Worm (Caenorhabditis elegans) whole organism, L1 larva: ENCODE measurements around the gene F02D8.9.

Experiments
- C16A3.4 ChIP-seq: fragments of 150-350 bp; optimal IDR thresholded peaks from 2 replicates; lab custom pipeline; 2014; ENCODE audit warnings: missing biosample characterization, missing genetic modification characterization
- C34B4.2 ChIP-seq: sonication (generic microtip); optimal IDR thresholded peaks from 2 replicates; lab custom pipeline; 2017; ENCODE audit warnings: mild to moderate bottlenecking, missing genetic modification characterization, missing compliant biosample characterization
- Y116A8C.19 ChIP-seq: sonication (generic microtip); optimal IDR thresholded peaks from 2 replicates; lab custom pipeline; 2016; ENCODE audit warnings: missing compliant biosample characterization, missing genetic modification characterization, borderline replicate concordance
- aha-1 ChIP-seq: fragments of 150-350 bp; optimal IDR thresholded peaks from 2 replicates; lab custom pipeline; 2014; ENCODE audit warnings: missing biosample characterization, missing genetic modification characterization
- alr-1 ChIP-seq: fragments of 200-800 bp; sonication (Bioruptor generic); optimal IDR thresholded peaks from 2 replicates; lab custom pipeline; 2018; ENCODE audit warnings: borderline replicate concordance, mild to moderate bottlenecking, missing genetic modification characterization, missing compliant biosample characterization
- aly-2 ChIP-seq: fragments of 150-350 bp; optimal IDR thresholded peaks from 2 replicates; lab custom pipeline; 2014; ENCODE audit warnings: missing biosample characterization, missing genetic modification characterization
- ama-1 ChIP-seq: fragments of 150-350 bp; optimal IDR thresholded peaks from 2 replicates; lab custom pipeline; 2014
- ceh-63 ChIP-seq: fragments of 200-800 bp; sonication (Bioruptor generic); optimal IDR thresholded peaks from 2 replicates; lab custom pipeline; 2018; ENCODE audit warnings: mild to moderate bottlenecking, missing genetic modification characterization, missing compliant biosample characterization
- ceh-8 ChIP-seq: fragments of 200-800 bp; sonication (Bioruptor generic); optimal IDR thresholded peaks from 2 replicates; lab custom pipeline; 2018; ENCODE audit warnings: mild to moderate bottlenecking, missing genetic modification characterization, moderate library complexity, missing compliant biosample characterization
- ceh-82 ChIP-seq, 3 experiments: fragments of 150-350 bp in 1 of 3; sonication (generic microtip) in 2 of 3; optimal IDR thresholded peaks; 2 replicates each; lab custom pipeline; 2014 to 2017; ENCODE audit warnings: missing biosample characterization in 3 of 3, missing genetic modification characterization in 3 of 3
- ceh-88 ChIP-seq: fragments of 200-800 bp; sonication (Bioruptor generic); IDR thresholded peaks from 2 replicates; pipeline ENCODE4 v1.3.6; 2022; ENCODE audit warnings: missing genetic modification characterization, missing compliant biosample characterization
- ceh-90 ChIP-seq: sonication (generic microtip); optimal IDR thresholded peaks from 2 replicates; lab custom pipeline; 2016; ENCODE audit warnings: missing genetic modification characterization, missing compliant biosample characterization
- ces-1 ChIP-seq: fragments of 150-350 bp; optimal IDR thresholded peaks from 2 replicates; lab custom pipeline; 2014; ENCODE audit warnings: missing biosample characterization, missing genetic modification reagents, missing genetic modification characterization
- efl-1 ChIP-seq, 4 experiments: fragments of 150-350 bp; optimal IDR thresholded peaks in 3 of 4; peaks in 1 of 4; 1 replicate in 1 of 4; 2 replicates in 3 of 4; lab custom pipeline; 2014; ENCODE audit warnings: missing biosample characterization in 2 of 4, missing genetic modification characterization in 2 of 4, missing genetic modification reagents in 2 of 4
- efl-3 ChIP-seq: fragments of 200-800 bp; sonication (Bioruptor generic); optimal IDR thresholded peaks from 2 replicates; lab custom pipeline; 2018; ENCODE audit warnings: mild to moderate bottlenecking, missing genetic modification characterization, missing compliant biosample characterization
- egl-13 ChIP-seq: sonication (generic microtip); optimal IDR thresholded peaks from 2 replicates; lab custom pipeline; 2016; ENCODE audit warnings: missing genotype, missing genetic modification reagents, missing genetic modification characterization, missing compliant biosample characterization
- egl-27 ChIP-seq, 2 experiments: fragments of 150-350 bp in 1 of 2; sonication (generic microtip); optimal IDR thresholded peaks; 3 replicates each; lab custom pipeline; 2017 to 2018; ENCODE audit warnings: missing biosample characterization in 2 of 2, missing genetic modification characterization in 2 of 2, missing genetic modification reagents in 2 of 2
- ets-5 ChIP-seq: fragments of 200-800 bp; sonication (Bioruptor generic); IDR thresholded peaks from 2 replicates; pipeline ENCODE4 v1.3.6; 2022; ENCODE audit warnings: missing genetic modification characterization, missing compliant biosample characterization
- fkh-8 ChIP-seq: sonication (generic microtip); optimal IDR thresholded peaks from 2 replicates; lab custom pipeline; 2016; ENCODE audit warnings: mild to moderate bottlenecking, missing genetic modification characterization, missing compliant biosample characterization
- hlh-4 ChIP-seq: sonication (generic microtip); optimal IDR thresholded peaks from 2 replicates; lab custom pipeline; 2016; ENCODE audit warnings: mild to moderate bottlenecking, missing genetic modification characterization, missing compliant biosample characterization
- hpl-2 ChIP-seq: fragments of 150-350 bp; optimal IDR thresholded peaks from 2 replicates; lab custom pipeline; 2014; ENCODE audit warnings: missing biosample characterization, missing genetic modification reagents, missing genetic modification characterization
- isw-1 ChIP-seq: fragments of 200-800 bp; sonication (Bioruptor generic); IDR thresholded peaks from 2 replicates; pipeline ENCODE4 v1.3.6; 2022; ENCODE audit warnings: missing genetic modification characterization, missing compliant biosample characterization
- lin-14 ChIP-seq: fragments of 200-800 bp; sonication (Bioruptor generic); optimal IDR thresholded peaks from 2 replicates; lab custom pipeline; 2018; ENCODE audit warnings: mild to moderate bottlenecking, missing genetic modification characterization, moderate library complexity, missing compliant biosample characterization
- lin-35 ChIP-seq, 2 experiments: fragments of 150-350 bp; optimal IDR thresholded peaks; 2 replicates each; lab custom pipeline; 2014; ENCODE audit warnings: missing biosample characterization in 2 of 2, missing genetic modification characterization in 2 of 2, missing genetic modification reagents in 2 of 2
- lir-3 ChIP-seq: sonication (generic microtip); optimal IDR thresholded peaks from 2 replicates; lab custom pipeline; 2016; ENCODE audit warnings: mild to moderate bottlenecking, missing genetic modification characterization, moderate library complexity, missing compliant biosample characterization; ENCODE audit not compliant: poor library complexity
- mef-2 ChIP-seq: fragments of 150-350 bp; optimal IDR thresholded peaks from 2 replicates; lab custom pipeline; 2014; ENCODE audit warnings: missing biosample characterization, missing genetic modification characterization
- nhr-11 ChIP-seq: fragments of 150-350 bp; optimal IDR thresholded peaks from 2 replicates; lab custom pipeline; 2014; ENCODE audit warnings: missing biosample characterization, missing genetic modification characterization
- nhr-20 ChIP-seq: sonication (generic microtip); optimal IDR thresholded peaks from 2 replicates; lab custom pipeline; 2016; ENCODE audit warnings: mild to moderate bottlenecking, missing genetic modification characterization, missing compliant biosample characterization
- nhr-28 ChIP-seq: fragments of 150-350 bp; optimal IDR thresholded peaks from 2 replicates; lab custom pipeline; 2014; ENCODE audit warnings: missing biosample characterization, missing genetic modification characterization
- nhr-47 ChIP-seq: sonication (generic microtip); optimal IDR thresholded peaks from 2 replicates; lab custom pipeline; 2016; ENCODE audit warnings: mild to moderate bottlenecking, missing genetic modification characterization, moderate library complexity, missing compliant biosample characterization
- nhr-71 ChIP-seq: sonication (generic microtip); optimal IDR thresholded peaks from 2 replicates; lab custom pipeline; 2016; ENCODE audit warnings: mild to moderate bottlenecking, missing genetic modification characterization, moderate library complexity, missing compliant biosample characterization
- nhr-90 ChIP-seq: sonication (generic microtip); optimal IDR thresholded peaks from 2 replicates; lab custom pipeline; 2016; ENCODE audit warnings: mild to moderate bottlenecking, missing genetic modification characterization, missing compliant biosample characterization; ENCODE audit not compliant: poor library complexity
- pag-3 ChIP-seq: sonication (generic microtip); optimal IDR thresholded peaks from 2 replicates; lab custom pipeline; 2017; ENCODE audit warnings: missing genetic modification characterization, mild to moderate bottlenecking, missing compliant biosample characterization, antibody characterized with exemption, borderline replicate concordance; ENCODE audit not compliant: insufficient read depth
- pqm-1 ChIP-seq: sonication (generic microtip); optimal IDR thresholded peaks from 3 replicates; lab custom pipeline; 2017; ENCODE audit warnings: missing biosample characterization, missing genetic modification characterization
- rnt-1 ChIP-seq: sonication (generic microtip); optimal IDR thresholded peaks from 2 replicates; lab custom pipeline; 2016; ENCODE audit warnings: mild to moderate bottlenecking, missing genetic modification characterization, moderate library complexity, missing compliant biosample characterization
- snpc-4 ChIP-seq: fragments of 150-350 bp; optimal IDR thresholded peaks from 2 replicates; lab custom pipeline; 2014; ENCODE audit warnings: missing biosample characterization, missing genetic modification characterization
- snu-23 ChIP-seq: sonication (generic microtip); optimal IDR thresholded peaks from 2 replicates; lab custom pipeline; 2016; ENCODE audit warnings: missing genetic modification characterization, missing compliant biosample characterization
- sox-4 ChIP-seq: sonication (generic microtip); optimal IDR thresholded peaks from 2 replicates; lab custom pipeline; 2016; ENCODE audit warnings: missing genetic modification characterization, missing compliant biosample characterization
- sptf-1 ChIP-seq: fragments of 150-350 bp; optimal IDR thresholded peaks from 2 replicates; lab custom pipeline; 2014; ENCODE audit warnings: missing biosample characterization, missing genetic modification characterization
- tbx-2 ChIP-seq: sonication (generic microtip); optimal IDR thresholded peaks from 2 replicates; lab custom pipeline; 2016; ENCODE audit warnings: missing genetic modification characterization, missing compliant biosample characterization
- unc-130 ChIP-seq: fragments of 150-350 bp; optimal IDR thresholded peaks from 2 replicates; lab custom pipeline; 2017; ENCODE audit warnings: missing biosample characterization, missing genetic modification characterization, inconsistent platforms
- unc-30 ChIP-seq: sonication (generic microtip); optimal IDR thresholded peaks from 2 replicates; lab custom pipeline; 2017; ENCODE audit warnings: missing biosample characterization, missing genetic modification characterization
- unc-86 ChIP-seq: sonication (generic microtip); optimal IDR thresholded peaks from 2 replicates; lab custom pipeline; 2016; ENCODE audit warnings: missing genetic modification characterization, missing compliant biosample characterization
- unc-98 ChIP-seq: fragments of 200-800 bp; sonication (Bioruptor generic); IDR thresholded peaks from 2 replicates; pipeline ENCODE4 v1.3.6; 2022; ENCODE audit warnings: missing genetic modification characterization, missing compliant biosample characterization
- vab-15 ChIP-seq: sonication (generic microtip); optimal IDR thresholded peaks from 2 replicates; lab custom pipeline; 2017; ENCODE audit warnings: missing genotype, mild to moderate bottlenecking, missing genetic modification characterization, missing compliant biosample characterization
- zip-4 ChIP-seq: fragments of 200-800 bp; sonication (Bioruptor generic); optimal IDR thresholded peaks from 2 replicates; lab custom pipeline; 2018; ENCODE audit warnings: mild to moderate bottlenecking, missing genetic modification characterization, moderate library complexity, missing compliant biosample characterization
- ztf-4 ChIP-seq: fragments of 150-350 bp; optimal IDR thresholded peaks from 2 replicates; lab custom pipeline; 2014; ENCODE audit warnings: missing biosample characterization, missing genetic modification characterization

F02D8.9 gene

ce11 chrV:15002184-15002690, 46.7 kb upstream of the F02D8.9 start, which contains the start of the genes fib-1 and mut-15 (continued):
- peak; percentile 90 for TF ChIP-seq unc-130 (tag; lab: Kevin White, UChicago)
- peak; percentile 56 for TF ChIP-seq mef-2 (tag; lab: Kevin White, UChicago)
- peak; percentile 97 for TF ChIP-seq rnt-1 (tag; lab: Kevin White, UChicago)
- peak; percentile 96 for TF ChIP-seq nhr-47
- peak; percentile 94 for TF ChIP-seq lin-14
- TF ChIP-seq egl-13, result peak; percentile 86
- peak; percentile 98 for TF ChIP-seq fkh-8 (tag; lab: Kevin White, UChicago)
- no peak for TF ChIP-seq alr-1 (tag; lab: Kevin White, UChicago)
- TF ChIP-seq ceh-8 (GFP tag; lab: Kevin White, UChicago), result peak; percentile 82
- peak; percentile 65 for TF ChIP-seq hpl-2 (GFP tag; lab: Kevin White, UChicago)
- TF ChIP-seq snu-23, result peak; percentile 97
- peak; percentile 92 for TF ChIP-seq vab-15 (tag; lab: Kevin White, UChicago)
- TF ChIP-seq ceh-90 (tag; lab: Kevin White, UChicago), result peak; percentile 74
- TF ChIP-seq lir-3, result peak; percentile 86
- no peak for TF ChIP-seq sptf-1
- TF ChIP-seq ztf-4 (tag; lab: Kevin White, UChicago), result peak; percentile 72
- TF ChIP-seq snpc-4, result peak; percentile 85
- peak; percentile 55 for TF ChIP-seq nhr-11 (tag; lab: Kevin White, UChicago)
- TF ChIP-seq unc-98, result peak; percentile 70
- peak; percentile 54 for TF ChIP-seq efl-3 (GFP tag; lab: Kevin White, UChicago)
- peak; percentile 91 to 95 for TF ChIP-seq efl-1 (optimal IDR thresholded peaks at IDR 0.05; lab: Kevin White, UChicago)
- TF ChIP-seq efl-1 (GFP tag; optimal IDR thresholded peaks at IDR 0.05 in 1 of 2; lab: Kevin White, UChicago), result peak; percentile 84 to 98
- peak; percentile 90 to 92 for TF ChIP-seq lin-35 (GFP tag; optimal IDR thresholded peaks at IDR 0.05; lab: Kevin White, UChicago)
- peak; percentile 87 for TF ChIP-seq sox-4 (tag; lab: Kevin White, UChicago)
- TF ChIP-seq pqm-1, result no peak
- TF ChIP-seq ceh-88 (GFP tag; lab: Robert Waterston, UW), result peak; percentile 77
- TF ChIP-seq ceh-82 (tag; optimal IDR thresholded peaks at IDR 0.05; lab: Kevin White, UChicago), result peak; percentile 88 to 97 (median 90)
- TF ChIP-seq ama-1, result peak; percentile 6
- TF ChIP-seq Y116A8C.19, result peak; percentile 40
- no peak for TF ChIP-seq ces-1 (GFP tag; lab: Kevin White, UChicago)
- TF ChIP-seq egl-27 (tag; optimal IDR thresholded peaks at IDR 0.05; lab: Kevin White, UChicago), result peak in 1 of 2 experiments; percentile 45
- TF ChIP-seq aha-1 (tag; lab: Kevin White, UChicago), result peak; percentile 2
- TF ChIP-seq pag-3, result peak; percentile 71
- TF ChIP-seq unc-30 (tag; lab: Kevin White, UChicago), result no peak
- peak; percentile 96 for TF ChIP-seq isw-1
- TF ChIP-seq nhr-71, result peak; percentile 96
- TF ChIP-seq nhr-20 (tag; lab: Kevin White, UChicago), result peak; percentile 96
- peak; percentile 78 for TF ChIP-seq ceh-63 (GFP tag; lab: Kevin White, UChicago)
- TF ChIP-seq zip-4, result peak; percentile 67
- no peak for TF ChIP-seq nhr-28
- peak; percentile 93 for TF ChIP-seq tbx-2
- TF ChIP-seq C16A3.4 (tag; lab: Kevin White, UChicago), result peak; percentile 96
- TF ChIP-seq hlh-4 (tag; lab: Kevin White, UChicago), result no peak
- TF ChIP-seq C34B4.2 (tag; lab: Kevin White, UChicago), result no peak
- peak; percentile 94 for TF ChIP-seq nhr-90 (tag; lab: Kevin White, UChicago)
- peak; percentile 33 for TF ChIP-seq aly-2 (tag; lab: Kevin White, UChicago)
- TF ChIP-seq ets-5 (GFP tag; lab: Robert Waterston, UW), result no peak
- TF ChIP-seq unc-86 (tag; lab: Kevin White, UChicago), result peak; percentile 88
